Worm (Caenorhabditis elegans): Measurements from ENCODE around the gene C56C10.4.

The C56C10.4 gene

DNA sequence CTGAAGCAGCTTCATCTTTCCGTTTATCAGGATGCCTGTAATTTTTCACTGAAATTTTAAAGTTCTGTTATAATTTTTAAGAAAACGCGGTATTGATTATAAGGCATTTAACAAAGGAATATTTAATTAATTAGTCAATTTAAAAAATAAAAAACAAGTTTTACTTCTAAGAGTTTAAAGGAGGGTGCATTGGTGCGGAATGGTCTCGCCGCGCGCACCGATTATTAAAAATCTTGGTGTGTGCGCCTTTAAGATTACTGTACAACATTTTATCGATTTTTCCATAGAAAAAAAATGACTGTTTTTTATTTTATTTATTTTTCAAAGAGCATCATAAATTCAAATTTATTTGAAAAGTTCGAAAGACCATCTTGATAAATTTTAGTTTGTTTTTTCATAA is 14.6 kb downstream of the C56C10.4 start (continued):
- TF ChIP-seq lin-14 (GFP tag; optimal IDR thresholded peaks at IDR 0.05) (no peak), lin-35 (GFP tag; optimal IDR thresholded peaks at IDR 0.05) (no peak), ceh-8 (GFP tag; optimal IDR thresholded peaks at IDR 0.05) (no peak), nhr-20 (tag; optimal IDR thresholded peaks at IDR 0.05) (no peak), efl-3 (GFP tag; optimal IDR thresholded peaks at IDR 0.05) (no peak)

DNA sequence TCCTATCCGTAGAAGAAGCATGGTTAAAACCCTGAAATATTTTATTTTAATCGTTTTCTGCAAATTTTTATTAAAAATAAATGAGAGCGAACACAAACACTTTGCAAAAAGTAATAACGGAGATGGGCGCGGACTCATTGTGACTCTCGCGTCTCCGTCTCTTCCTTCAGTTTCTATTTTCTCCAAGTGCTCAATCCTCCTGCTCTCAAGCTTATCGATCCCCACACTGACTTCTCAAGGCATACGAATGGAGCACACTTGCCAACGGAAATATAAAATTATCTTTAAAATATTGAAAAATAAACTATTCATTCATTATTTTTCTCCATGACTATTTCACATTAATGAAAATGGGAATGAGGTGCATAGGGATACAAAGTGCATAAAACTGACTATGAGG is 15.2 kb downstream of the C56C10.4 start, which contains the start of gene dnj-8:
Gene dnj-8, minus strand, starts transcription at position 31 of the 400 bp plus-strand sequence.
- no peak for TF ChIP-seq nhr-90 (tag; optimal IDR thresholded peaks at IDR 0.05; ENCODE audit: poor library complexity)
- TF ChIP-seq tbx-2 (tag; optimal IDR thresholded peaks at IDR 0.05): no peak
- peak; percentile 4 for TF ChIP-seq F16B12.6 (tag; optimal IDR thresholded peaks at IDR 0.05)
- no peak for TF ChIP-seq fkh-10 (GFP tag; optimal IDR thresholded peaks at IDR 0.05)
- TF ChIP-seq efl-1 (optimal IDR thresholded peaks at IDR 0.05): peak; percentile 2 to 10
- TF ChIP-seq efl-1 (GFP tag; optimal IDR thresholded peaks at IDR 0.05 in 1 of 2): peak in 1 of 2 experiments; percentile 12
- no peak for TF ChIP-seq hlh-17 (GFP tag; optimal IDR thresholded peaks at IDR 0.05; ENCODE audit: borderline replicate concordance)
- TF ChIP-seq sox-4 (tag; optimal IDR thresholded peaks at IDR 0.05): no peak
- TF ChIP-seq ceh-82 (tag; optimal IDR thresholded peaks at IDR 0.05): peak in 1 of 3 experiments; percentile 11
- TF ChIP-seq ceh-8 (GFP tag; optimal IDR thresholded peaks at IDR 0.05): no peak
- TF ChIP-seq lsy-2 (tag; optimal IDR thresholded peaks at IDR 0.05): peak in 1 of 2 experiments; percentile 15
- no peak for TF ChIP-seq nhr-19 (GFP tag; conservative IDR thresholded peaks at IDR 0.05)
- peak; percentile 1 for TF ChIP-seq fkh-8 (tag; optimal IDR thresholded peaks at IDR 0.05)
- TF ChIP-seq lin-14 (GFP tag; optimal IDR thresholded peaks at IDR 0.05): peak; percentile 60
- TF ChIP-seq lin-15B (tag; optimal IDR thresholded peaks at IDR 0.05): peak; percentile 2
- TF ChIP-seq xbp-1 (tag; optimal IDR thresholded peaks at IDR 0.05): no peak
- no peak for TF ChIP-seq pag-3 (tag; optimal IDR thresholded peaks at IDR 0.05; ENCODE audit: borderline replicate concordance, insufficient read depth)
- TF ChIP-seq dpl-1 (GFP tag; optimal IDR thresholded peaks at IDR 0.05): peak in 1 of 3 experiments; percentile 21

DNA sequence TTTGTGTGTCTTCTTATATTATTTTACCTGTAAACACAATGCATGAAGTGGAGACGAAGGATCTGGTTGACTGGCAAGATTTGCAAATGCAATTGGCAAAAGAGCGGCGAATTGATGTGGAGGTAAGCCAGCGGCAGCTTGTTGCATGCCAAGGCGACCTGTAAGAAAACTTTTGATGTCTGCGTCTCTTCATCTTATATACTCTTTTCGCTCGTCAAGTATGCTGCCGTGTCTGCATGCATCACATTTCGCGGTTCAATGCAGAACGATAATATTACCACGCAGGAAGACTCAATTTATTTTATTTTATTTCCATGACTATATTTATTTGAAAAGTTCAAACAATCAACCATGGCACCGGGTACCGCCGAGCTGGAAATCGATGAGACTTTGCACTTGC is 18.1 kb downstream of the C56C10.4 start, which contains the start of gene vps-33.2:
Gene vps-33.2, plus strand, starts transcription at position 244 of the 400 bp plus-strand sequence.
- peak; percentile 95 for TF ChIP-seq F16B12.6 (tag; optimal IDR thresholded peaks at IDR 0.05)
- no peak for TF ChIP-seq ztf-11 (tag; optimal IDR thresholded peaks at IDR 0.05)
- TF ChIP-seq nhr-11 (tag; optimal IDR thresholded peaks at IDR 0.05): no peak
- TF ChIP-seq nhr-19 (GFP tag; conservative IDR thresholded peaks at IDR 0.05): peak; percentile 53
- TF ChIP-seq nhr-90 (tag; optimal IDR thresholded peaks at IDR 0.05; ENCODE audit: poor library complexity): peak; percentile 0
- TF ChIP-seq tbx-2 (tag; optimal IDR thresholded peaks at IDR 0.05): peak; percentile 63
- peak; percentile 60 for TF ChIP-seq snu-23 (GFP tag; optimal IDR thresholded peaks at IDR 0.05)
- TF ChIP-seq swsn-7 (tag; optimal IDR thresholded peaks at IDR 0.05): peak; percentile 61
- no peak for TF ChIP-seq unc-30 (tag; optimal IDR thresholded peaks at IDR 0.05)
- peak; percentile 40 for TF ChIP-seq unc-86 (tag; optimal IDR thresholded peaks at IDR 0.05)
- no peak for TF ChIP-seq hpl-2 (GFP tag; optimal IDR thresholded peaks at IDR 0.05)
- no peak for TF ChIP-seq egl-27 (tag; optimal IDR thresholded peaks at IDR 0.05)
- TF ChIP-seq nhr-28 (tag; optimal IDR thresholded peaks at IDR 0.05): no peak
- TF ChIP-seq unc-130 (tag; optimal IDR thresholded peaks at IDR 0.05): peak; percentile 27
- peak; percentile 13 for TF ChIP-seq C04F5.9 (tag; optimal IDR thresholded peaks at IDR 0.05)
- no peak for TF ChIP-seq C16A3.4 (tag; optimal IDR thresholded peaks at IDR 0.05)
- TF ChIP-seq ets-5 (GFP tag; IDR thresholded peaks at IDR 0.05): no peak
- peak; percentile 55 to 61 for TF ChIP-seq lsy-2 (tag; optimal IDR thresholded peaks at IDR 0.05)
- peak; percentile 42 to 71 for TF ChIP-seq lin-35 (GFP tag; optimal IDR thresholded peaks at IDR 0.05)
- no peak for TF ChIP-seq aha-1 (tag; optimal IDR thresholded peaks at IDR 0.05)
- TF ChIP-seq ceh-90 (tag; optimal IDR thresholded peaks at IDR 0.05): no peak
- peak; percentile 8 for TF ChIP-seq irx-1 (tag; optimal IDR thresholded peaks at IDR 0.05)
- no peak for TF ChIP-seq lir-3 (tag; optimal IDR thresholded peaks at IDR 0.05; ENCODE audit: poor library complexity)
- TF ChIP-seq fos-1 (tag; optimal IDR thresholded peaks at IDR 0.05): peak; percentile 42
- peak; percentile 4 for TF ChIP-seq blmp-1 (tag; optimal IDR thresholded peaks at IDR 0.05)
- no peak for TF ChIP-seq alr-1 (tag; optimal IDR thresholded peaks at IDR 0.05; ENCODE audit: borderline replicate concordance)
- TF ChIP-seq lin-14 (GFP tag; optimal IDR thresholded peaks at IDR 0.05): peak; percentile 35
- no peak for TF ChIP-seq pax-3 (tag; optimal IDR thresholded peaks at IDR 0.05)
- TF ChIP-seq nhr-20 (tag; optimal IDR thresholded peaks at IDR 0.05): peak; percentile 57
- no peak for TF ChIP-seq isw-1 (GFP tag; IDR thresholded peaks at IDR 0.05)
- TF ChIP-seq nhr-47 (tag; optimal IDR thresholded peaks at IDR 0.05): peak; percentile 66
- TF ChIP-seq mab-9 (GFP tag; IDR thresholded peaks at IDR 0.05): no peak
- peak in 1 of 6 experiments; percentile 6 for TF ChIP-seq elt-3 (tag; optimal IDR thresholded peaks at IDR 0.05)
- peak; percentile 57 for TF ChIP-seq nhr-85 (tag)
- no peak for TF ChIP-seq lin-39 (tag; optimal IDR thresholded peaks at IDR 0.05)
